Fruit fly (Drosophila melanogaster) whole organism, embryonic: Measurements from ENCODE around the gene CG4338.

Source experiments
- CG10366 ChIP-seq: fragments of 200-800 bp; sonication (Bioruptor generic); IDR thresholded peaks from 2 replicates; pipeline ENCODE4 v1.3.6; 2022; ENCODE audit warnings: missing biosample characterization, missing genetic modification characterization
- CG11085 ChIP-seq: fragments of 200-800 bp; sonication (Bioruptor generic); IDR thresholded peaks from 2 replicates; pipeline ENCODE4 v1.3.6; 2022; ENCODE audit warnings: missing biosample characterization, missing genetic modification characterization
- CG12219 ChIP-seq: fragments of 200-800 bp; sonication (Bioruptor generic); optimal IDR thresholded peaks from 3 replicates; lab custom pipeline; 2018; ENCODE audit warnings: missing biosample characterization, mild to moderate bottlenecking, missing genetic modification characterization
- CG12659 ChIP-seq: fragments of 200-800 bp; sonication (Bioruptor generic); optimal IDR thresholded peaks from 3 replicates; lab custom pipeline; 2017; ENCODE audit warnings: mild to moderate bottlenecking, missing biosample characterization, missing genetic modification reagents, missing genetic modification characterization
- CG13894 ChIP-seq: fragments of 200-800 bp; sonication (Bioruptor generic); optimal IDR thresholded peaks from 3 replicates; lab custom pipeline; 2018; ENCODE audit warnings: missing biosample characterization, mild to moderate bottlenecking, missing genetic modification characterization, moderate library complexity
- CG14965 ChIP-seq: fragments of 200-800 bp; sonication (Bioruptor generic); optimal IDR thresholded peaks from 2 replicates; lab custom pipeline; 2016; ENCODE audit warnings: missing biosample characterization, missing genetic modification characterization, borderline replicate concordance
- CG1602 ChIP-seq: fragments of 200-800 bp; sonication (Bioruptor generic); optimal IDR thresholded peaks from 3 replicates; lab custom pipeline; 2016; ENCODE audit warnings: missing biosample characterization, missing genetic modification characterization
- CG1603 ChIP-seq: fragments of 200-800 bp; sonication (Bioruptor generic); optimal IDR thresholded peaks from 2 replicates; lab custom pipeline; 2019; ENCODE audit warnings: missing biosample characterization, mild to moderate bottlenecking, missing genetic modification characterization, moderate library complexity
- CG17361 ChIP-seq: fragments of 200-800 bp; sonication (Bioruptor generic); IDR thresholded peaks from 3 replicates; pipeline ENCODE4 v1.3.6; 2022; ENCODE audit warnings: missing biosample characterization, missing genetic modification characterization
- CG1792 ChIP-seq: fragments of 200-800 bp; sonication (Bioruptor generic); optimal IDR thresholded peaks from 2 replicates; lab custom pipeline; 2016; ENCODE audit warnings: missing biosample characterization, missing genetic modification characterization
- CG31365 ChIP-seq: fragments of 200-800 bp; sonication (Bioruptor generic); optimal IDR thresholded peaks from 2 replicates; lab custom pipeline; 2018; ENCODE audit warnings: missing biosample characterization, mild to moderate bottlenecking, missing genetic modification characterization
- CG32532 ChIP-seq: fragments of 200-800 bp; sonication (Bioruptor generic); IDR thresholded peaks from 2 replicates; pipeline ENCODE4 v1.3.6; 2022; ENCODE audit warnings: missing biosample characterization, missing genetic modification characterization
- CG32767 ChIP-seq: fragments of 200-800 bp; sonication (Bioruptor generic); IDR thresholded peaks from 2 replicates; pipeline ENCODE4 v1.3.6; 2022; ENCODE audit warnings: missing biosample characterization, missing genetic modification characterization
- CG32772 ChIP-seq: fragments of 200-800 bp; sonication (Bioruptor generic); IDR thresholded peaks from 2 replicates; pipeline ENCODE4 v1.3.6; 2022; ENCODE audit warnings: missing biosample characterization, missing genetic modification characterization
- CG4854 ChIP-seq: fragments of 200-800 bp; sonication (Bioruptor generic); optimal IDR thresholded peaks from 2 replicates; lab custom pipeline; 2016; ENCODE audit warnings: missing biosample characterization, missing genetic modification characterization, inconsistent platforms
- CG7271 ChIP-seq: fragments of 200-800 bp; sonication (Bioruptor generic); optimal IDR thresholded peaks from 2 replicates; lab custom pipeline; 2018; ENCODE audit warnings: missing biosample characterization, mild to moderate bottlenecking, missing genetic modification characterization, moderate library complexity
- CG7556 ChIP-seq: fragments of 200-800 bp; sonication (Bioruptor generic); optimal IDR thresholded peaks from 2 replicates; lab custom pipeline; 2017; ENCODE audit warnings: missing biosample characterization, mild to moderate bottlenecking, missing genetic modification characterization
- CG8944 ChIP-seq: fragments of 200-800 bp; sonication (Bioruptor generic); optimal IDR thresholded peaks from 3 replicates; lab custom pipeline; 2016; ENCODE audit warnings: missing biosample characterization, missing genetic modification characterization
- CG9876 ChIP-seq: fragments of 200-800 bp; sonication (Bioruptor generic); optimal IDR thresholded peaks from 2 replicates; lab custom pipeline; 2016; ENCODE audit warnings: missing biosample characterization, missing genetic modification characterization
- CG9932 ChIP-seq: fragments of 200-800 bp; sonication (Bioruptor generic); IDR thresholded peaks from 2 replicates; pipeline ENCODE4 v1.3.6; 2022; ENCODE audit warnings: missing biosample characterization, missing genetic modification characterization
- CrebB ChIP-seq: fragments of 200-800 bp; sonication (Bioruptor generic); optimal IDR thresholded peaks from 3 replicates; lab custom pipeline; 2018; ENCODE audit warnings: missing biosample characterization, mild to moderate bottlenecking, missing genetic modification characterization
- D19B ChIP-seq: fragments of 200-800 bp; sonication (Bioruptor generic); optimal IDR thresholded peaks from 2 replicates; lab custom pipeline; 2017; ENCODE audit warnings: missing biosample characterization, mild to moderate bottlenecking, missing genetic modification characterization
- Dp ChIP-seq: fragments of 200-800 bp; sonication (Bioruptor generic); optimal IDR thresholded peaks from 2 replicates; lab custom pipeline; 2018; ENCODE audit warnings: missing biosample characterization, mild to moderate bottlenecking, missing genetic modification characterization, moderate library complexity
- H15 ChIP-seq: fragments of 200-800 bp; sonication (Bioruptor generic); IDR thresholded peaks from 3 replicates; pipeline ENCODE4 v1.3.6; 2022; ENCODE audit warnings: missing biosample characterization, missing genetic modification characterization
- Hsf ChIP-seq: fragments of 200-800 bp; sonication (Bioruptor generic); optimal IDR thresholded peaks from 3 replicates; lab custom pipeline; 2016; ENCODE audit warnings: missing biosample characterization, missing genetic modification characterization
- Kr ChIP-seq: fragments of 200-800 bp; sonication (Bioruptor generic); optimal IDR thresholded peaks from 2 replicates; lab custom pipeline; 2017; ENCODE audit warnings: missing biosample characterization, mild to moderate bottlenecking, missing genetic modification characterization
- Mad ChIP-seq: fragments of 200-800 bp; sonication (Bioruptor generic); optimal IDR thresholded peaks from 2 replicates; lab custom pipeline; 2016; ENCODE audit warnings: missing biosample characterization, missing genetic modification characterization
- NC2β ChIP-seq: fragments of 200-800 bp; sonication (Bioruptor generic); optimal IDR thresholded peaks from 2 replicates; lab custom pipeline; 2016; ENCODE audit warnings: missing biosample characterization, missing genetic modification characterization
- NfI ChIP-seq: fragments of 200-800 bp; sonication (Bioruptor generic); optimal IDR thresholded peaks from 3 replicates; lab custom pipeline; 2018; ENCODE audit warnings: missing biosample characterization, mild to moderate bottlenecking, missing genetic modification characterization, moderate library complexity
- Oaz ChIP-seq: fragments of 200-800 bp; sonication (Bioruptor generic); IDR thresholded peaks from 2 replicates; pipeline ENCODE4 v1.3.6; 2022; ENCODE audit warnings: missing biosample characterization, missing genetic modification characterization
- PHDP ChIP-seq: fragments of 200-800 bp; sonication (Bioruptor generic); optimal IDR thresholded peaks from 3 replicates; lab custom pipeline; 2018; ENCODE audit warnings: missing biosample characterization, mild to moderate bottlenecking, missing genetic modification characterization, moderate library complexity
- YL-1 ChIP-seq: fragments of 200-800 bp; sonication (Bioruptor generic); optimal IDR thresholded peaks from 3 replicates; lab custom pipeline; 2017; ENCODE audit warnings: missing biosample characterization, mild to moderate bottlenecking, missing genetic modification characterization
- bsh ChIP-seq, 2 experiments: fragments of 200-800 bp; sonication (Bioruptor generic); optimal IDR thresholded peaks; 2 replicates each; lab custom pipeline; 2017 to 2018; ENCODE audit warnings: mild to moderate bottlenecking in 2 of 2, missing biosample characterization in 2 of 2, missing genetic modification characterization in 2 of 2, moderate library complexity in 1 of 2
- caup ChIP-seq: fragments of 200-800 bp; sonication (Bioruptor generic); optimal IDR thresholded peaks from 3 replicates; lab custom pipeline; 2017; ENCODE audit warnings: missing biosample characterization, mild to moderate bottlenecking, missing genetic modification characterization, moderate library complexity; ENCODE audit not compliant: severe bottlenecking
- chinmo ChIP-seq: fragments of 200-800 bp; sonication (Bioruptor generic); IDR thresholded peaks from 4 replicates; pipeline ENCODE4 v1.3.6; 2022; ENCODE audit warnings: missing biosample characterization, missing genetic modification characterization; ENCODE audit not compliant: partially characterized antibody
- cwo ChIP-seq: fragments of 200-800 bp; sonication (Bioruptor generic); optimal IDR thresholded peaks from 3 replicates; lab custom pipeline; 2017; ENCODE audit warnings: missing biosample characterization, missing genetic modification characterization, mild to moderate bottlenecking, moderate library complexity, missing genetic modification reagents
- ems ChIP-seq: fragments of 200-800 bp; sonication (Bioruptor generic); optimal IDR thresholded peaks from 3 replicates; lab custom pipeline; 2016; ENCODE audit warnings: missing biosample characterization, missing genetic modification characterization
- grn ChIP-seq: fragments of 200-800 bp; sonication (Bioruptor generic); optimal IDR thresholded peaks from 3 replicates; lab custom pipeline; 2017; ENCODE audit warnings: missing biosample characterization, missing genetic modification characterization
- hkb ChIP-seq, 2 experiments: fragments of 200-800 bp in 1 of 2; fragments of >200 bp in 1 of 2; sonication (Bioruptor generic) in 1 of 2; IDR thresholded peaks in 1 of 2; optimal IDR thresholded peaks in 1 of 2; 2 replicates each; pipeline versions ENCODE4 v1.3.6 to Lab custom; 2017 to 2022; ENCODE audit warnings: missing biosample characterization in 1 of 2, missing genetic modification characterization in 1 of 2
- hth ChIP-seq: fragments of >200 bp; optimal IDR thresholded peaks from 2 replicates; lab custom pipeline; 2017; ENCODE audit warnings: inconsistent platforms
- insv ChIP-seq, 2 experiments: fragments of 200-800 bp; sonication (Bioruptor generic); optimal IDR thresholded peaks; 3 replicates each; lab custom pipeline; 2016 to 2018; ENCODE audit warnings: missing biosample characterization in 2 of 2, missing genetic modification characterization in 2 of 2
- jigr1 ChIP-seq: fragments of 200-800 bp; sonication (Bioruptor generic); IDR thresholded peaks from 3 replicates; pipeline ENCODE4 v1.3.6; 2022; ENCODE audit warnings: missing biosample characterization, missing genetic modification characterization
- mirr ChIP-seq: fragments of 200-800 bp; sonication (Bioruptor generic); optimal IDR thresholded peaks from 3 replicates; lab custom pipeline; 2018; ENCODE audit warnings: missing biosample characterization, mild to moderate bottlenecking, missing genetic modification characterization
- odd ChIP-seq: fragments of 200-800 bp; sonication (Bioruptor generic); optimal IDR thresholded peaks from 2 replicates; lab custom pipeline; 2017; ENCODE audit warnings: missing biosample characterization, mild to moderate bottlenecking, missing genetic modification characterization
- pho ChIP-seq: fragments of 200-800 bp; sonication (Bioruptor generic); optimal IDR thresholded peaks from 2 replicates; lab custom pipeline; 2016; ENCODE audit warnings: missing biosample characterization, missing genetic modification characterization
- run ChIP-seq: fragments of 200-800 bp; sonication (Bioruptor generic); optimal IDR thresholded peaks from 3 replicates; lab custom pipeline; 2018; ENCODE audit warnings: missing biosample characterization, mild to moderate bottlenecking, missing genetic modification characterization
- sd ChIP-seq: fragments of 200-800 bp; sonication (Bioruptor generic); optimal IDR thresholded peaks from 3 replicates; lab custom pipeline; 2018; ENCODE audit warnings: missing biosample characterization, mild to moderate bottlenecking, missing genetic modification characterization, moderate library complexity
- slbo ChIP-seq: fragments of 200-800 bp; sonication (Bioruptor generic); IDR thresholded peaks from 2 replicates; pipeline ENCODE4 v1.3.6; 2022; ENCODE audit warnings: missing biosample characterization, missing genetic modification characterization
- sqz ChIP-seq: fragments of 200-800 bp; sonication (Bioruptor generic); optimal IDR thresholded peaks from 3 replicates; lab custom pipeline; 2018; ENCODE audit warnings: missing biosample characterization, mild to moderate bottlenecking, missing genetic modification characterization
- sr ChIP-seq: fragments of 200-800 bp; sonication (Bioruptor generic); IDR thresholded peaks from 3 replicates; pipeline ENCODE4 v1.3.6; 2022; ENCODE audit warnings: missing biosample characterization, missing genetic modification characterization
- trem ChIP-seq: fragments of 200-800 bp; optimal IDR thresholded peaks from 3 replicates; lab custom pipeline; 2019; ENCODE audit warnings: missing biosample characterization, mild to moderate bottlenecking, missing genetic modification characterization, moderate library complexity

The CG4338 gene

dm6 chr3R:15287763-15288162, 12.4 kb downstream of the CG4338 start (continued):
- TF ChIP-seq Dp (GFP tag; lab: Kevin White, UChicago) (peak; percentile 83), trem (peak; percentile 64), bsh (GFP tag; optimal IDR thresholded peaks at IDR 0.05; lab: Kevin White, UChicago) (no peak), sd (tag; lab: Kevin White, UChicago) (peak; percentile 98), CG7556 (no peak), run (tag; lab: Kevin White, UChicago) (no peak), D19B (GFP tag; lab: Kevin White, UChicago) (no peak), Mad (GFP tag; lab: Kevin White, UChicago) (no peak), Hsf (GFP tag; lab: Kevin White, UChicago) (peak; percentile 24), CG8944 (GFP tag; lab: Kevin White, UChicago) (no peak), odd (GFP tag; lab: Kevin White, UChicago) (no peak), NC2β (GFP tag; lab: Kevin White, UChicago) (no peak), Oaz (GFP tag; lab: Robert Waterston, UW) (no peak), caup (GFP tag; lab: Kevin White, UChicago) (no peak), CG17361 (GFP tag; lab: Robert Waterston, UW) (no peak), CG7271 (no peak), sqz (peak; percentile 91), PHDP (tag; lab: Kevin White, UChicago) (peak; percentile 8), CrebB (no peak), CG14965 (GFP tag; lab: Kevin White, UChicago) (no peak), CG1603 (peak; percentile 92), cwo (GFP tag; lab: Kevin White, UChicago) (no peak), CG32532 (GFP tag; lab: Robert Waterston, UW) (no peak), jigr1 (GFP tag; lab: Robert Waterston, UW) (no peak), H15 (no peak), mirr (peak; percentile 8), CG1602 (GFP tag; lab: Kevin White, UChicago) (no peak), CG4854 (GFP tag; lab: Kevin White, UChicago) (peak; percentile 99), ems (GFP tag; lab: Kevin White, UChicago) (no peak), CG1792 (GFP tag; lab: Kevin White, UChicago) (peak; percentile 4), insv (GFP tag; optimal IDR thresholded peaks at IDR 0.05; lab: Kevin White, UChicago) (peak in 1 of 2 experiments; percentile 50), sr (GFP tag; lab: Robert Waterston, UW) (no peak), chinmo (GFP tag; lab: Robert Waterston, UW) (no peak), pho (GFP tag; lab: Kevin White, UChicago) (peak; percentile 17), Kr (no peak), YL-1 (GFP tag; lab: Kevin White, UChicago) (peak; percentile 49), CG12219 (GFP tag; lab: Kevin White, UChicago) (no peak), CG32772 (GFP tag; lab: Robert Waterston, UW) (no peak), CG11085 (GFP tag; lab: Robert Waterston, UW) (no peak), CG12659 (GFP tag; lab: Kevin White, UChicago) (peak; percentile 57), hth (lab: Kevin White, UChicago) (no peak), CG9876 (no peak), CG32767 (GFP tag; lab: Robert Waterston, UW) (no peak), CG9932 (no peak), grn (GFP tag; lab: Kevin White, UChicago) (no peak), CG13894 (tag; lab: Kevin White, UChicago) (peak; percentile 14), slbo (GFP tag; lab: Robert Waterston, UW) (no peak), NfI (no peak), hkb (optimal IDR thresholded peaks at IDR 0.05; lab: Kevin White, UChicago) (peak; percentile 8), hkb (GFP tag; IDR thresholded peaks at IDR 0.05; lab: Robert Waterston, UW) (no peak), CG10366 (no peak), CG31365 (tag; lab: Kevin White, UChicago) (no peak)
